Fruit fly (Drosophila melanogaster) whole organism: ENCODE data around the gene CG14556.

ENCODE experiments used
- CG8478 ChIP-seq: fragments of >200 bp; optimal IDR thresholded peaks from 2 replicates; lab custom pipeline; 2018; ENCODE audit warnings: inconsistent platforms
- Dll ChIP-seq: fragments of >200 bp; optimal IDR thresholded peaks from 2 replicates; lab custom pipeline; 2017
- usp ChIP-seq: fragments of >200 bp; optimal IDR thresholded peaks from 2 replicates; lab custom pipeline; 2017; ENCODE audit warnings: missing biosample characterization, missing genetic modification characterization, mixed read lengths

dm6 chr3R:26105924-26106494, 20.4 kb upstream of the CG14556 start:
- TF ChIP-seq usp (GFP tag; lab: Kevin White, UChicago), result no peak
- TF ChIP-seq Dll (lab: Kevin White, UChicago), result no peak
- TF ChIP-seq CG8478 (lab: Kevin White, UChicago), result no peak
